Worm (Caenorhabditis elegans) whole organism, L1 larva: Measurements from ENCODE around the gene C31A11.13.

Source experiments
- hpl-2 ChIP-seq: fragments of 150-350 bp; optimal IDR thresholded peaks from 2 replicates; lab custom pipeline; 2014; ENCODE audit warnings: missing biosample characterization, missing genetic modification reagents, missing genetic modification characterization
- mep-1 ChIP-seq: fragments of 150-350 bp; optimal IDR thresholded peaks from 2 replicates; lab custom pipeline; 2014; ENCODE audit warnings: missing biosample characterization, missing genetic modification characterization
- nhr-28 ChIP-seq: fragments of 150-350 bp; optimal IDR thresholded peaks from 2 replicates; lab custom pipeline; 2014; ENCODE audit warnings: missing biosample characterization, missing genetic modification characterization
- pax-3 ChIP-seq: fragments of 200-800 bp; sonication (Bioruptor generic); optimal IDR thresholded peaks from 2 replicates; lab custom pipeline; 2018; ENCODE audit warnings: mild to moderate bottlenecking, missing genetic modification characterization, moderate library complexity, missing compliant biosample characterization
- ztf-11 ChIP-seq, 2 experiments: sonication (generic microtip); optimal IDR thresholded peaks; 2 replicates each; lab custom pipeline; 2016 to 2017; ENCODE audit warnings: missing genetic modification characterization in 2 of 2, missing biosample characterization in 1 of 2, missing compliant biosample characterization in 1 of 2

ce11 chrV:16346406-16347108 lies 44.2 kb upstream of the C31A11.13 start, which contains the start of the genes W08G11.5 and W08G11.1:
- TF ChIP-seq ztf-11 (tag; optimal IDR thresholded peaks at IDR 0.05; lab: Kevin White, UChicago) (no peak), nhr-28 (tag; lab: Kevin White, UChicago) (no peak), hpl-2 (no peak), pax-3 (tag; lab: Kevin White, UChicago) (no peak), mep-1 (tag; lab: Kevin White, UChicago) (no peak)
